Fruit fly (Drosophila melanogaster) whole organism, embryonic: ENCODE measurements around the gene CG5674.

Experiments used
- Antp ChIP-seq: fragments of 200-800 bp; sonication (Bioruptor generic); optimal IDR thresholded peaks from 3 replicates; lab custom pipeline; 2016; ENCODE audit warnings: missing biosample characterization, missing genetic modification characterization
- BEAF-32 ChIP-seq: fragments of 200-800 bp; sonication (Bioruptor generic); optimal IDR thresholded peaks from 3 replicates; lab custom pipeline; 2017; ENCODE audit warnings: missing biosample characterization, missing genetic modification characterization, mild to moderate bottlenecking, moderate library complexity, missing genetic modification reagents
- Bgb ChIP-seq: fragments of 200-800 bp; sonication (Bioruptor generic); IDR thresholded peaks from 2 replicates; pipeline ENCODE4 v1.3.6; 2022; ENCODE audit warnings: missing biosample characterization, missing genetic modification characterization; ENCODE audit not compliant: partially characterized antibody
- CG11247 ChIP-seq: fragments of 200-800 bp; sonication (Bioruptor generic); IDR thresholded peaks from 2 replicates; pipeline ENCODE4 v1.3.6; 2022; ENCODE audit warnings: missing biosample characterization, missing genetic modification characterization
- CG12155 ChIP-seq: fragments of 200-800 bp; sonication (Bioruptor generic); optimal IDR thresholded peaks from 3 replicates; lab custom pipeline; 2016; ENCODE audit warnings: missing biosample characterization, missing genetic modification characterization
- CG12659 ChIP-seq: fragments of 200-800 bp; sonication (Bioruptor generic); optimal IDR thresholded peaks from 3 replicates; lab custom pipeline; 2017; ENCODE audit warnings: mild to moderate bottlenecking, missing biosample characterization, missing genetic modification reagents, missing genetic modification characterization
- CG1602 ChIP-seq: fragments of 200-800 bp; sonication (Bioruptor generic); optimal IDR thresholded peaks from 3 replicates; lab custom pipeline; 2016; ENCODE audit warnings: missing biosample characterization, missing genetic modification characterization
- CG17359 ChIP-seq: fragments of 200-800 bp; sonication (Bioruptor generic); optimal IDR thresholded peaks from 3 replicates; lab custom pipeline; 2018; ENCODE audit warnings: missing biosample characterization, mild to moderate bottlenecking, missing genetic modification characterization, moderate library complexity
- CG1832 ChIP-seq: fragments of 200-800 bp; sonication (Bioruptor generic); optimal IDR thresholded peaks from 2 replicates; lab custom pipeline; 2017; ENCODE audit warnings: missing biosample characterization, mild to moderate bottlenecking, missing genetic modification characterization, inconsistent platforms
- CG2129 ChIP-seq: fragments of 200-800 bp; sonication (Bioruptor generic); IDR thresholded peaks from 2 replicates; pipeline ENCODE4 v1.3.6; 2022; ENCODE audit warnings: missing biosample characterization, missing genetic modification characterization; ENCODE audit not compliant: partially characterized antibody
- CG31441 ChIP-seq: fragments of 200-800 bp; sonication (Bioruptor generic); IDR thresholded peaks from 2 replicates; pipeline ENCODE4 v1.3.6; 2022; ENCODE audit warnings: missing biosample characterization, missing genetic modification characterization
- CG32772 ChIP-seq: fragments of 200-800 bp; sonication (Bioruptor generic); IDR thresholded peaks from 2 replicates; pipeline ENCODE4 v1.3.6; 2022; ENCODE audit warnings: missing biosample characterization, missing genetic modification characterization
- CG3847 ChIP-seq: fragments of 200-800 bp; sonication (Bioruptor generic); IDR thresholded peaks from 2 replicates; pipeline ENCODE4 v1.3.6; 2022; ENCODE audit warnings: missing biosample characterization, missing genetic modification characterization
- CG4854 ChIP-seq: fragments of 200-800 bp; sonication (Bioruptor generic); optimal IDR thresholded peaks from 2 replicates; lab custom pipeline; 2016; ENCODE audit warnings: missing biosample characterization, missing genetic modification characterization, inconsistent platforms
- CG5953 ChIP-seq: fragments of 200-800 bp; sonication (Bioruptor generic); IDR thresholded peaks from 2 replicates; pipeline ENCODE4 v1.3.6; 2022; ENCODE audit warnings: missing biosample characterization, missing genetic modification characterization
- CG8944 ChIP-seq: fragments of 200-800 bp; sonication (Bioruptor generic); optimal IDR thresholded peaks from 3 replicates; lab custom pipeline; 2016; ENCODE audit warnings: missing biosample characterization, missing genetic modification characterization
- CG9609 ChIP-seq: fragments of 200-800 bp; sonication (Bioruptor generic); optimal IDR thresholded peaks from 3 replicates; lab custom pipeline; 2016; ENCODE audit warnings: missing biosample characterization, missing genetic modification characterization
- Chrac-16 ChIP-seq: fragments of 200-800 bp; sonication (Bioruptor generic); optimal IDR thresholded peaks from 3 replicates; lab custom pipeline; 2016; ENCODE audit warnings: missing biosample characterization, missing genetic modification characterization
- Dbx ChIP-seq: fragments of 200-800 bp; sonication (Bioruptor generic); IDR thresholded peaks from 3 replicates; pipeline ENCODE4 v1.3.6; 2022; ENCODE audit warnings: missing biosample characterization, missing genetic modification characterization
- Dp ChIP-seq: fragments of 200-800 bp; sonication (Bioruptor generic); optimal IDR thresholded peaks from 2 replicates; lab custom pipeline; 2018; ENCODE audit warnings: missing biosample characterization, mild to moderate bottlenecking, missing genetic modification characterization, moderate library complexity
- Ets97D ChIP-seq: fragments of 200-800 bp; sonication (Bioruptor generic); optimal IDR thresholded peaks from 3 replicates; lab custom pipeline; 2016; ENCODE audit warnings: missing biosample characterization, missing genetic modification characterization
- H15 ChIP-seq: fragments of 200-800 bp; sonication (Bioruptor generic); IDR thresholded peaks from 3 replicates; pipeline ENCODE4 v1.3.6; 2022; ENCODE audit warnings: missing biosample characterization, missing genetic modification characterization
- Kr ChIP-seq: fragments of 200-800 bp; sonication (Bioruptor generic); optimal IDR thresholded peaks from 2 replicates; lab custom pipeline; 2017; ENCODE audit warnings: missing biosample characterization, mild to moderate bottlenecking, missing genetic modification characterization
- MBD-R2 ChIP-seq: fragments of 200-800 bp; sonication (Bioruptor generic); IDR thresholded peaks from 2 replicates; pipeline ENCODE4 v1.3.6; 2022; ENCODE audit warnings: missing biosample characterization, missing genetic modification characterization
- Side ChIP-seq: fragments of 200-800 bp; sonication (Bioruptor generic); optimal IDR thresholded peaks from 2 replicates; lab custom pipeline; 2016; ENCODE audit warnings: missing biosample characterization, missing genetic modification characterization
- YL-1 ChIP-seq: fragments of 200-800 bp; sonication (Bioruptor generic); optimal IDR thresholded peaks from 3 replicates; lab custom pipeline; 2017; ENCODE audit warnings: missing biosample characterization, mild to moderate bottlenecking, missing genetic modification characterization
- amos ChIP-seq: fragments of 200-800 bp; sonication (Bioruptor generic); IDR thresholded peaks from 2 replicates; pipeline ENCODE4 v1.3.6; 2022; ENCODE audit warnings: missing biosample characterization, missing genetic modification characterization; ENCODE audit not compliant: partially characterized antibody
- bbx ChIP-seq: fragments of 200-800 bp; sonication (Bioruptor generic); IDR thresholded peaks from 2 replicates; pipeline ENCODE4 v1.3.6; 2022; ENCODE audit warnings: missing biosample characterization, missing genetic modification characterization; ENCODE audit not compliant: partially characterized antibody
- chm ChIP-seq: fragments of 200-800 bp; sonication (Bioruptor generic); IDR thresholded peaks from 2 replicates; pipeline ENCODE4 v1.3.6; 2022; ENCODE audit warnings: missing biosample characterization, missing genetic modification characterization
- chn ChIP-seq: fragments of 200-800 bp; sonication (Bioruptor generic); optimal IDR thresholded peaks from 2 replicates; lab custom pipeline; 2016; ENCODE audit warnings: missing biosample characterization, missing genetic modification characterization
- crp ChIP-seq, 2 experiments: fragments of 200-800 bp; sonication (Bioruptor generic); optimal IDR thresholded peaks; 2 replicates in 1 of 2; 3 replicates in 1 of 2; lab custom pipeline; 2017; ENCODE audit warnings: missing biosample characterization in 2 of 2, missing genetic modification characterization in 2 of 2, mild to moderate bottlenecking in 1 of 2, moderate library complexity in 1 of 2
- cwo ChIP-seq: fragments of 200-800 bp; sonication (Bioruptor generic); optimal IDR thresholded peaks from 3 replicates; lab custom pipeline; 2017; ENCODE audit warnings: missing biosample characterization, missing genetic modification characterization, mild to moderate bottlenecking, moderate library complexity, missing genetic modification reagents
- eve ChIP-seq, 2 experiments: fragments of >200 bp; optimal IDR thresholded peaks; 2 replicates each; lab custom pipeline; 2017; ENCODE audit warnings: missing biosample characterization in 2 of 2, missing genetic modification characterization in 2 of 2
- eyg ChIP-seq: fragments of 200-800 bp; sonication (Bioruptor generic); optimal IDR thresholded peaks from 3 replicates; lab custom pipeline; 2016; ENCODE audit warnings: missing biosample characterization, missing genetic modification characterization
- gfzf ChIP-seq: fragments of 200-800 bp; sonication (Bioruptor generic); optimal IDR thresholded peaks from 2 replicates; lab custom pipeline; 2016; ENCODE audit warnings: missing biosample characterization, mild to moderate bottlenecking, missing genetic modification characterization, moderate library complexity
- grn ChIP-seq: fragments of 200-800 bp; sonication (Bioruptor generic); optimal IDR thresholded peaks from 3 replicates; lab custom pipeline; 2017; ENCODE audit warnings: missing biosample characterization, missing genetic modification characterization
- hb ChIP-seq: fragments of 200-800 bp; sonication (Bioruptor generic); IDR thresholded peaks from 3 replicates; pipeline ENCODE4 v1.3.6; 2022; ENCODE audit warnings: missing biosample characterization, missing genetic modification characterization; ENCODE audit not compliant: partially characterized antibody
- inv ChIP-seq: fragments of 200-800 bp; sonication (Bioruptor generic); IDR thresholded peaks from 2 replicates; pipeline ENCODE4 v1.3.6; 2022; ENCODE audit warnings: missing biosample characterization, missing genetic modification characterization; ENCODE audit not compliant: partially characterized antibody
- lmd ChIP-seq: fragments of 200-800 bp; sonication (Bioruptor generic); IDR thresholded peaks from 2 replicates; pipeline ENCODE4 v1.3.6; 2022; ENCODE audit warnings: missing biosample characterization, missing genetic modification characterization
- nau ChIP-seq: fragments of 200-800 bp; sonication (Bioruptor generic); optimal IDR thresholded peaks from 3 replicates; lab custom pipeline; 2017; ENCODE audit warnings: missing biosample characterization, mild to moderate bottlenecking, missing genetic modification characterization, missing genetic modification reagents
- nerfin-1 ChIP-seq: fragments of 200-800 bp; sonication (Bioruptor generic); optimal IDR thresholded peaks from 3 replicates; lab custom pipeline; 2019; ENCODE audit warnings: missing biosample characterization, mild to moderate bottlenecking, missing genetic modification characterization, moderate library complexity
- pita ChIP-seq: fragments of 200-800 bp; sonication (Bioruptor generic); optimal IDR thresholded peaks from 2 replicates; lab custom pipeline; 2017; ENCODE audit warnings: missing biosample characterization, mild to moderate bottlenecking, missing genetic modification characterization
- pzg ChIP-seq: fragments of 200-800 bp; sonication (Bioruptor generic); optimal IDR thresholded peaks from 3 replicates; lab custom pipeline; 2018; ENCODE audit warnings: missing biosample characterization, mild to moderate bottlenecking, missing genetic modification characterization, moderate library complexity
- row ChIP-seq: fragments of 200-800 bp; sonication (Bioruptor generic); IDR thresholded peaks from 3 replicates; pipeline ENCODE4 v1.3.6; 2022; ENCODE audit warnings: missing biosample characterization, missing genetic modification characterization
- sna ChIP-seq: fragments of 200-800 bp; sonication (Bioruptor generic); IDR thresholded peaks from 2 replicates; pipeline ENCODE4 v1.3.6; 2022; ENCODE audit warnings: missing biosample characterization, missing genetic modification characterization; ENCODE audit not compliant: partially characterized antibody
- sug ChIP-seq: fragments of 200-800 bp; optimal IDR thresholded peaks from 2 replicates; lab custom pipeline; 2019; ENCODE audit warnings: missing biosample characterization, mild to moderate bottlenecking, missing genetic modification characterization, moderate library complexity
- trh ChIP-seq: fragments of 200-800 bp; sonication (Bioruptor generic); optimal IDR thresholded peaks from 2 replicates; lab custom pipeline; 2016; ENCODE audit warnings: missing biosample characterization, missing genetic modification characterization
- yki ChIP-seq: fragments of >200 bp; optimal IDR thresholded peaks from 3 replicates; lab custom pipeline; 2018
- zfh1 ChIP-seq: fragments of 200-800 bp; sonication (Bioruptor generic); IDR thresholded peaks from 3 replicates; pipeline ENCODE4 v1.3.6; 2022; ENCODE audit warnings: missing biosample characterization, missing genetic modification characterization

CG5674 gene

DNA sequence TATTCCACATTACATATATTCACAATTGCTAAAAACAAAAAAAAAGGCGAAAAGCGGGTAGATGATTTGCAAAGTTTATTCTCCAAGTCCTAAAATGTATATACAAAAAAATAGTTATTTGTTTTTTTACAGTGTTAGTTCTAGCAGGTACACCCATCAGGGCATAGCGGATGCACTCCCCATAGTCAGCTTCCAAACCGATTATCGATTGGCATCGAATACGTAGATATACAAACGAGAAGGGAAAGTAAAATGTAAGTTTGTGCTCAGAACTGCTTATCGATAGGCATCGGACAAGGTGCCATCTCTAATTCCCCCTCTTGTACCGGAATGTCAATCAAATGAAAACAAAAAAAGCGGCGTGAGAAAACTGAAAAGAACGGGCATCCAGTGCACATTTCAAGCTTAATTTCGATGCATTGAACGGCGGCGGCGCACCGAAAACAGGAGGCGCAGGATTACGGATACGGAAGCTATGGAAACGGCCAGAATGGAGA lies at the start of gene CG5674 (continued):
- TF ChIP-seq crp (GFP tag; optimal IDR thresholded peaks at IDR 0.05; lab: Kevin White, UChicago) (peak in 1 of 2 experiments; percentile 26), pzg (GFP tag; lab: Kevin White, UChicago) (peak; percentile 89), Bgb (GFP tag; lab: Robert Waterston, UW) (peak; percentile 93), Dp (GFP tag; lab: Kevin White, UChicago) (peak; percentile 21), chm (GFP tag; lab: Robert Waterston, UW) (0 out of 2 replicates have a peak, but pooled peaks have one; percentile 18), zfh1 (peak; percentile 66; the same call in 2 of the 3 replicates), CG31441 (GFP tag; lab: Robert Waterston, UW) (no peak), amos (peak; percentile 91), Kr (no peak), Side (GFP tag; lab: Kevin White, UChicago) (no peak), CG3847 (GFP tag; lab: Robert Waterston, UW) (peak; percentile 64), row (GFP tag; lab: Robert Waterston, UW) (peak; percentile 62; the same call in 2 of the 3 replicates), yki (lab: Kevin White, UChicago) (peak; percentile 26), CG12155 (GFP tag; lab: Kevin White, UChicago) (peak; percentile 80), MBD-R2 (GFP tag; lab: Robert Waterston, UW) (peak; percentile 85), Antp (GFP tag; lab: Kevin White, UChicago) (peak; percentile 41), cwo (no peak), pita (GFP tag; lab: Kevin White, UChicago) (peak; percentile 90), bbx (GFP tag; lab: Robert Waterston, UW) (peak; percentile 85), CG11247 (GFP tag; lab: Robert Waterston, UW) (peak; percentile 6; the same call in 1 of the 2 replicates), eve (GFP tag; optimal IDR thresholded peaks at IDR 0.05; lab: Kevin White, UChicago) (no peak), chn (GFP tag; lab: Kevin White, UChicago) (peak; percentile 63), nerfin-1 (peak; percentile 99), gfzf (peak; percentile 56), CG4854 (GFP tag; lab: Kevin White, UChicago) (no peak), lmd (GFP tag; lab: Robert Waterston, UW) (peak; percentile 35; the same call in 1 of the 2 replicates), inv (peak; percentile 84), BEAF-32 (GFP tag; lab: Kevin White, UChicago) (peak; percentile 91), Dbx (GFP tag; lab: Robert Waterston, UW) (peak; percentile 82), CG9609 (GFP tag; lab: Kevin White, UChicago) (peak; percentile 67), hb (GFP tag; lab: Robert Waterston, UW) (peak; percentile 87), Chrac-16 (GFP tag; lab: Kevin White, UChicago) (peak; percentile 40), CG1832 (GFP tag; lab: Kevin White, UChicago) (peak; percentile 37), CG1602 (GFP tag; lab: Kevin White, UChicago) (peak; percentile 52), CG8944 (GFP tag; lab: Kevin White, UChicago) (peak; percentile 42), YL-1 (GFP tag; lab: Kevin White, UChicago) (peak; percentile 57), H15 (GFP tag; lab: Robert Waterston, UW) (peak; percentile 53; the same call in 1 of the 3 replicates), eyg (peak; percentile 39), sug (tag; lab: Kevin White, UChicago) (no peak), nau (no peak), grn (GFP tag; lab: Kevin White, UChicago) (no peak), trh (peak; percentile 14), CG17359 (tag; lab: Kevin White, UChicago) (no peak), CG5953 (GFP tag; lab: Robert Waterston, UW) (peak; percentile 27; the same call in 1 of the 2 replicates), CG12659 (GFP tag; lab: Kevin White, UChicago) (peak; percentile 64), sna (peak; percentile 83), Ets97D (GFP tag; lab: Kevin White, UChicago) (peak; percentile 89), CG32772 (peak; percentile 39; the same call in 1 of the 2 replicates), CG2129 (GFP tag; lab: Robert Waterston, UW) (peak; percentile 56)
